Worm (Caenorhabditis elegans): ENCODE measurements around the gene C55C3.8.

Gene C55C3.8

DNA sequence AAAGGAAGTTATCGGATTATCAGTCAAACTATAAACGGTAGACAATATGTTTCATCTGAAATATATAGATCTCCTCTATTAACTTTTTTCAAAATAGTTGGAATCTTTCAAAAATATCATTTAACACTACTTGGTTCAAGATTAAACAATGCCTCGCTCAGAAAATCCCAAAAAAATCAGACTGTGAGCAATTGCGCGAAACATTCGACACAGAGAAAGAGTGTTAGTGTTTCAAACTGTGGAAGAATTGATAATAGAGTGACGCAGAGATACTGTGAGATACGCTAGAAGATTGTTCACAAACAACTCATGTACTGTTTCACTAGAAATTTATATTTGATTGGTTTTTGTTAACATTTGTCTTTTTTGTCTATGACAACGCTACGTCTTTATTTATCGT is 50.2 kb downstream of the C55C3.8 start, which contains the start of gene chil-11:
TSS of gene chil-11 (plus strand) at position 301 of the 400 bp plus-strand sequence.
- no peak for TF ChIP-seq tab-1 (GFP tag; IDR thresholded peaks at IDR 0.05)
- TF ChIP-seq cog-1 (tag; optimal IDR thresholded peaks at IDR 0.05) = no peak
- TF ChIP-seq ref-1 (GFP tag; conservative IDR thresholded peaks at IDR 0.05) = no peak
- TF ChIP-seq flt-1 (GFP tag; IDR thresholded peaks at IDR 0.05) = no peak
- TF ChIP-seq ztf-23 (GFP tag; IDR thresholded peaks at IDR 0.05) = no peak
- no peak for TF ChIP-seq T22C8.4 (GFP tag; IDR thresholded peaks at IDR 0.05)
- no peak for TF ChIP-seq klf-2 (GFP tag; conservative IDR thresholded peaks at IDR 0.05)
- no peak for TF ChIP-seq med-1 (GFP tag; optimal IDR thresholded peaks at IDR 0.05; ENCODE audit: insufficient read depth)
- no peak for TF ChIP-seq ztf-29 (GFP tag; IDR thresholded peaks at IDR 0.05)

DNA sequence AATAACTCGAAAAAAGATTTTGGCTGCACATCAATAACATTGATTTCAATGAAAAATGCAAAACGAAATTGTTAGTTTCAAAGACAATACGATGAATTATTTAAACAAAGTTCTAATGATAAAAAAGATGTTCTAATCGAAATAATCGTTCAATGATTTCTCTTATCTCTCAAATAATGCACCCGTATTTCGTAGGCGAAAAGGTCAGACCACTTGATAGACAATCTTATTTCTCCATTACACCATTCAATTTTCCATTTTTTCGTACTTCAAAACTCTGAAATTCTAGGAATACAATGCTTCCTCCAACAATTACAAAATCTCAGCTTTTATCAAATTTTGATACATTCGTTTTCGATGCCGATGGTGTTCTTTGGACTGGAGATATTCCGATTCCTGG is 53.3 kb downstream of the C55C3.8 start, which contains the start of gene C45E5.1:
TSS of gene C45E5.1 (plus strand) at position 290 of the 400 bp plus-strand sequence.
- no peak for TF ChIP-seq cog-1 (tag; optimal IDR thresholded peaks at IDR 0.05)
- no peak for TF ChIP-seq T22C8.4 (GFP tag; IDR thresholded peaks at IDR 0.05)
- TF ChIP-seq ztf-29 (GFP tag; IDR thresholded peaks at IDR 0.05) = no peak
- no peak for TF ChIP-seq klf-2 (GFP tag; conservative IDR thresholded peaks at IDR 0.05)
- TF ChIP-seq tab-1 (GFP tag; IDR thresholded peaks at IDR 0.05) = no peak
- TF ChIP-seq flt-1 (GFP tag; IDR thresholded peaks at IDR 0.05) = no peak
- TF ChIP-seq ref-1 (GFP tag; conservative IDR thresholded peaks at IDR 0.05) = no peak
- no peak for TF ChIP-seq med-1 (GFP tag; optimal IDR thresholded peaks at IDR 0.05; ENCODE audit: insufficient read depth)
- no peak for TF ChIP-seq ztf-23 (GFP tag; IDR thresholded peaks at IDR 0.05)
